Worm (Caenorhabditis elegans): ENCODE results near the gene B0563.7.

B0563.7 gene

ce11 chrX:9145848-9146247 lies 8.3 kb downstream of the B0563.7 start, which contains the start of gene B0563.5:
B0563.5 (plus strand) TSS chrX:9146148.
- no peak for TF ChIP-seq unc-98 (GFP tag; IDR thresholded peaks at IDR 0.05)
- TF ChIP-seq lin-13 (GFP tag; optimal IDR thresholded peaks at IDR 0.05), result no peak
- no peak for TF ChIP-seq fos-1 (tag; optimal IDR thresholded peaks at IDR 0.05)
- TF ChIP-seq elt-2 (tag; optimal IDR thresholded peaks at IDR 0.05), result no peak
- TF ChIP-seq fkh-4 (tag; optimal IDR thresholded peaks at IDR 0.05; ENCODE audit: borderline replicate concordance), result no peak
- no peak for TF ChIP-seq unc-86 (tag; optimal IDR thresholded peaks at IDR 0.05)
- no peak for TF ChIP-seq ceh-63 (GFP tag; optimal IDR thresholded peaks at IDR 0.05)
- TF ChIP-seq ets-5 (GFP tag; IDR thresholded peaks at IDR 0.05), result no peak
- TF ChIP-seq nhr-84 (tag; optimal IDR thresholded peaks at IDR 0.05), result no peak
- TF ChIP-seq skn-1 (tag; optimal IDR thresholded peaks at IDR 0.05), result no peak
- TF ChIP-seq dpl-1 (GFP tag; optimal IDR thresholded peaks at IDR 0.05), result no peak
- no peak for TF ChIP-seq elt-3 (tag; optimal IDR thresholded peaks at IDR 0.05)
- TF ChIP-seq lsy-2 (tag; optimal IDR thresholded peaks at IDR 0.05), result no peak
- TF ChIP-seq hpl-2 (GFP tag; optimal IDR thresholded peaks at IDR 0.05), result no peak
- no peak for TF ChIP-seq efl-1 (optimal IDR thresholded peaks at IDR 0.05)
- TF ChIP-seq efl-1 (GFP tag; optimal IDR thresholded peaks at IDR 0.05 in 1 of 2), result no peak
- no peak for TF ChIP-seq snpc-4 (tag; optimal IDR thresholded peaks at IDR 0.05)
- no peak for TF ChIP-seq mab-9 (GFP tag; IDR thresholded peaks at IDR 0.05)
- no peak for TF ChIP-seq efl-3 (GFP tag; optimal IDR thresholded peaks at IDR 0.05)
- TF ChIP-seq lin-15B (tag; optimal IDR thresholded peaks at IDR 0.05), result no peak
- no peak for TF ChIP-seq dsc-1 (tag; optimal IDR thresholded peaks at IDR 0.05)

DNA sequence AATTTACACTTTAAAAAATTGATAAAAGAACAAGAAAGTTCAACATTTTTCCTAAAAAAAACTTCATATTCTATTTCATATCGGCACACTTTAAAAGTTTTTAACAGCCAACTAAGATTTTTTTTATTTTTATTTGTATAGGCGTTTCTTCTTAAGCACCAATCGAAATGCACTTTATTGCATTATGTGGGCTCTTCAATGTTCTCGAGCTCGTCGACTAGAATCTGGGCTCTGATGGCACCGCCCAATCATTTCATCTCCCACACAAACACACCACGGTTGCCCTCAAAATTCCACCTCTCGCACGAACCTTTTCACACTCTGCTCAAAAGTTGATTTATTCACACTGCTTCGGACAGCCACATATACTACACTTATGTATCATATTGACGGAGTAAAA lies 16.7 kb downstream of the B0563.7 start, which contains the start of gene B0563.6:
Gene B0563.6, plus strand, starts transcription at position 301 of the 400 bp plus-strand sequence.
- no peak for TF ChIP-seq zag-1 (tag; optimal IDR thresholded peaks at IDR 0.05)
- TF ChIP-seq pax-3 (tag; optimal IDR thresholded peaks at IDR 0.05), result no peak
- no peak for TF ChIP-seq fkh-4 (tag; optimal IDR thresholded peaks at IDR 0.05; ENCODE audit: borderline replicate concordance)
- no peak for TF ChIP-seq sox-4 (tag; optimal IDR thresholded peaks at IDR 0.05)
- no peak for TF ChIP-seq swsn-7 (tag; optimal IDR thresholded peaks at IDR 0.05)
- no peak for TF ChIP-seq fkh-8 (tag; optimal IDR thresholded peaks at IDR 0.05)

ce11 chrX:9118741-9119140 lies 35.4 kb downstream of the B0563.7 start:
- TF ChIP-seq nhr-19 (GFP tag; conservative IDR thresholded peaks at IDR 0.05), result peak; percentile 23; the same call in 1 of the 2 replicates
- peak; percentile 32 to 46 for TF ChIP-seq efl-1 (optimal IDR thresholded peaks at IDR 0.05)
- peak in 1 of 2 experiments; percentile 92 for TF ChIP-seq efl-1 (GFP tag; optimal IDR thresholded peaks at IDR 0.05 in 1 of 2)
- TF ChIP-seq lin-14 (GFP tag; optimal IDR thresholded peaks at IDR 0.05), result peak; percentile 13
- peak; percentile 84 for TF ChIP-seq nhr-85 (tag)

ce11 chrX:9117541-9117940 lies 36.6 kb downstream of the B0563.7 start:
- TF ChIP-seq skn-1 (tag; optimal IDR thresholded peaks at IDR 0.05) (no peak), lin-39 (tag; optimal IDR thresholded peaks at IDR 0.05) (no peak), efl-1 (optimal IDR thresholded peaks at IDR 0.05) (peak in 1 of 2 experiments; percentile 56), efl-1 (GFP tag; optimal IDR thresholded peaks at IDR 0.05 in 1 of 2) (no peak), dpl-1 (GFP tag; optimal IDR thresholded peaks at IDR 0.05) (peak in 1 of 3 experiments; percentile 27), egl-27 (tag; optimal IDR thresholded peaks at IDR 0.05) (no peak), ama-1 (optimal IDR thresholded peaks at IDR 0.05) (no peak), dsc-1 (tag; optimal IDR thresholded peaks at IDR 0.05) (no peak), mep-1 (tag; optimal IDR thresholded peaks at IDR 0.05) (no peak), C04F5.9 (tag; optimal IDR thresholded peaks at IDR 0.05) (no peak)

ce11 chrX:9113829-9114228 lies 40.3 kb downstream of the B0563.7 start, which contains the start of gene C25A11.2:
C25A11.2 (plus strand) TSS chrX:9114066.
- TF ChIP-seq alr-1 (tag; optimal IDR thresholded peaks at IDR 0.05; ENCODE audit: borderline replicate concordance), result no peak
- peak; percentile 53 for TF ChIP-seq xbp-1 (tag; optimal IDR thresholded peaks at IDR 0.05)
- peak; percentile 87 for TF ChIP-seq rnt-1 (tag; optimal IDR thresholded peaks at IDR 0.05)
- TF ChIP-seq ceh-82 (tag; optimal IDR thresholded peaks at IDR 0.05), result peak in 2 of 3 experiments; percentile 17 to 66
- TF ChIP-seq ceh-88 (GFP tag; IDR thresholded peaks at IDR 0.05), result no peak
- TF ChIP-seq elt-2 (tag; optimal IDR thresholded peaks at IDR 0.05), result no peak
- peak; percentile 45 for TF ChIP-seq nhr-20 (tag; optimal IDR thresholded peaks at IDR 0.05)
- TF ChIP-seq pag-3 (tag; optimal IDR thresholded peaks at IDR 0.05; ENCODE audit: borderline replicate concordance, insufficient read depth), result no peak
- TF ChIP-seq nhr-84 (tag; optimal IDR thresholded peaks at IDR 0.05), result no peak
- TF ChIP-seq lin-14 (GFP tag; optimal IDR thresholded peaks at IDR 0.05), result peak; percentile 96
- peak; percentile 23 for TF ChIP-seq ceh-90 (tag; optimal IDR thresholded peaks at IDR 0.05)
- TF ChIP-seq lin-15B (tag; optimal IDR thresholded peaks at IDR 0.05), result peak; percentile 61
- TF ChIP-seq lin-35 (GFP tag; optimal IDR thresholded peaks at IDR 0.05), result peak; percentile 47 to 70
- TF ChIP-seq unc-30 (tag; optimal IDR thresholded peaks at IDR 0.05), result no peak
- no peak for TF ChIP-seq tlp-1 (tag; optimal IDR thresholded peaks at IDR 0.05)
- TF ChIP-seq nhr-12 (tag; optimal IDR thresholded peaks at IDR 0.05), result no peak

Measured in whole organism, L1 larva.